Fruit fly (Drosophila melanogaster) S2 (cell line): ENCODE results near the gene Wdr81.

Experiments
- CG8478 ChIP-seq: fragments of >200 bp; optimal IDR thresholded peaks from 2 replicates; lab custom pipeline; 2018
- CTCF ChIP-seq, 2 experiments: fragments of >200 bp; optimal IDR thresholded peaks; 2 replicates each; lab custom pipeline; 2018

DNA sequence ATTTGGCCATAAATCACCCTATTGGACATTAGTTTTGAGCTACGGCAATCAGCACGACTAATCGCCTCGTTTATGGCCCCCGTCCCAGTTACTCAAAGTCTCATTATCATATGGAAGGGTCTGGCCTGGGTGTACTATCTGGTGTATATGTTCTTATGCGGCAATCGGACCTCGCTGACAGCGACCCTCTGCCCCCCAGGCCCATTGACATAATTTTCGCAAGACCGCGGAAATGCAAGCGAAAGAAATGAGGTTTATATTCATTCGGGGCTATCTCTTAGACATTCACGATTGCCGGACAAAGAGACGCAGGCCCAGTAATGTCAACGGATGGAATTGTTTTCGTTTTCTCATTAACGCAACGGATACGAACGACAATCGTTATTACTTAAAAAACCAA lies 8.0 kb upstream of the Wdr81 start:
- TF ChIP-seq CG8478 (lab: Kevin White, UChicago) (no peak), CTCF (optimal IDR thresholded peaks at IDR 0.05; lab: Kevin White, UChicago) (no peak)
